Worm (Caenorhabditis elegans) whole organism, late embryonic: Measurements from ENCODE around the gene Y82E9BR.22.
"Not testable (repeated sequence)": the region's sequence is repeated elsewhere in the genome, so short reads cannot be mapped to it uniquely, and the experiment has no call there.

Experiments
- elt-2 ChIP-seq: sonication (generic microtip); optimal IDR thresholded peaks from 2 replicates; lab custom pipeline; 2016; ENCODE audit warnings: missing genetic modification reagents, missing genetic modification characterization, missing compliant biosample characterization
- pha-4 ChIP-seq: fragments of 150-350 bp; optimal IDR thresholded peaks from 2 replicates; lab custom pipeline; 2018; ENCODE audit warnings: missing biosample characterization, missing genetic modification reagents, missing genetic modification characterization

ce11 chrIII:1357973-1358372 is 51.1 kb downstream of the Y82E9BR.22 start, which contains the start of gene Y82E9BR.8:
- TF ChIP-seq pha-4, elt-2 (tag; lab: Kevin White, UChicago): not testable (repeated sequence)
